Fruit fly (Drosophila melanogaster): ENCODE measurements around the gene Ir7c.

DNA sequence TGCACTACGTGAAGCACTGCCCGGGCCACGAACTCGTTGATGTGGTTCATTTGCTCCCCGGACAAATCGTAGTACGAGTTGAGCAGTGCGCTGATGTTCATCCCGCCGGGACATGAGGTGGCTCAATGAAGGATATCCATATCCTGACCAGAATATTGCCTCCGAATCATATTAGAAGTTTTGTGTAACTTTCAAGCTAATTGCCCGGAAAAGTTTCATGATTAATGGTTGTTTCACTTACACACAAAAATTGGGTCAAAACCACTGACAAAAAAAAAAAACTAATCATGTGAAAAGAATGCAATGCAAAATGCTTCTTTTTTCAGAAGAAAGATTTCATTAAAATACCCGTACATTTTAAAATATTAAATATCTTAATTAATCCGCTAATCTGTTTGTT, 7.4 kb downstream of the Ir7c start, which contains the start of gene Ir7e:
- TF ChIP-seq pan (optimal IDR thresholded peaks at IDR 0.05), result no peak
- TF ChIP-seq usp (GFP tag; optimal IDR thresholded peaks at IDR 0.05), result no peak
- no peak for TF ChIP-seq psq (optimal IDR thresholded peaks at IDR 0.05)
- no peak for TF ChIP-seq CG8478 (optimal IDR thresholded peaks at IDR 0.05)
- TF ChIP-seq Dll (optimal IDR thresholded peaks at IDR 0.05), result no peak
- no peak for TF ChIP-seq EcR (GFP tag; optimal IDR thresholded peaks at IDR 0.05)

Data from whole organism.